Fruit fly (Drosophila melanogaster): Measurements from ENCODE around the gene Phae1.

DNA sequence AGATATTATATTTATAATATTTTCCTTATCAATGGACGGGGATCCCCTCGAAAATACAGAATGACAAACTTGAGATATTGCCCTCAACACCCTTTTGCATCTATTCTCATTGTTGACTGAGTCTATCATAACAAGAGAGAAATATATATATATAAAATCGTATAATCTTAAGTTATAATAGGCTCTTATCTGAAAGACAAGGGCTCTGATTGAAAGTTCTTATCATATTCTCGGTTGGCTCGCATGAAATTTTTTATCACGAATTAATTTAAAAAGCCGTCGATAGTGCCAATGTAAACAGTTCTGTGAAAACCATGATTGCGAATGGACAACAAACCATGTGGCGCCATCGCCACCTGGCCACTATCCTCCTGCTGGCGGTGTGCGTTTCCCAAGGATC is 1.6 kb downstream of the Phae1 start, which contains the start of gene Phae2:
- no peak for TF ChIP-seq dsx (GFP tag; optimal IDR thresholded peaks at IDR 0.05; ENCODE audit: poor library complexity, severe bottlenecking)
- TF ChIP-seq CG32006 (GFP tag; optimal IDR thresholded peaks at IDR 0.05), result no peak
- TF ChIP-seq CG9139 (GFP tag; optimal IDR thresholded peaks at IDR 0.05), result no peak
- no peak for TF ChIP-seq ss (GFP tag; optimal IDR thresholded peaks at IDR 0.05)
- peak; percentile 32 for TF ChIP-seq Eip78C (GFP tag)
- no peak for TF ChIP-seq CG8319 (GFP tag; optimal IDR thresholded peaks at IDR 0.05)
- TF ChIP-seq achi (GFP tag; optimal IDR thresholded peaks at IDR 0.05), result no peak
- TF ChIP-seq Gug (GFP tag; IDR thresholded peaks at IDR 0.05), result no peak
- TF ChIP-seq net (GFP tag; optimal IDR thresholded peaks at IDR 0.05), result no peak
- TF ChIP-seq pdm3 (GFP tag; optimal IDR thresholded peaks at IDR 0.05), result no peak
